Fruit fly (Drosophila melanogaster) S2 (cell line): Measurements from ENCODE around the gene lmd.

Source experiments
- CG8478 ChIP-seq: fragments of >200 bp; optimal IDR thresholded peaks from 2 replicates; lab custom pipeline; 2018
- CTCF ChIP-seq, 2 experiments: fragments of >200 bp; optimal IDR thresholded peaks; 2 replicates each; lab custom pipeline; 2018

DNA sequence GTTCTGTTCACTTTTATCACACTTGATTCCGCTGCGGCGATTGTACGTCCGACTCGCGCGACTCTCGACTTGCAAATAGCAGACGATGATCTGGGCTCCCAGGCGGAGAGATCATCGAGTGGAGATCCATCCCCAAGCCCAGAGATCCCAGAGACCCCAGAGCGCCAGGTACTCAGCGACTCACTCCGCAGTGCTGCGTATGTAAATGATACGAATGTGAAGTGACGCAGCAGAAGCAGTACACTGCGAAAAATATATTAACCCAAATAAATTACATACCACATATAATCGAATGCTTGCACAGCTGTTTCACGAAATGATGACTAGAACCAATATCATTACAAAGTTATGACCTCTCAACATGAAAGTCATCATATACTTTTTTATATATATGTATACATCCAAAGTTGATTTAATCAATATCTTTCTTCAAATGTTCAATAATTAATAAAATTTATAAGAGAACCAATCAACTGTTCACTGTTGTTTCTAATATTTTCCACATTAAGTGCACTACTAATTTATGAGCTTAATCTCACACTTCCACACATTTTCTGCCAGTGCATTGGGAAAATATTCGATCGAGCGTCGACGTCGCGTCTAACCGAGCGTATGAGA is 40.8 kb upstream of the lmd start, which contains the start of gene CG17111:
- TF ChIP-seq CG8478 (lab: Kevin White, UChicago) (no peak), CTCF (optimal IDR thresholded peaks at IDR 0.05; lab: Kevin White, UChicago) (no peak)
